Fruit fly (Drosophila melanogaster): ENCODE measurements around the gene Idgf4.

The Idgf4 gene

dm6 chrX:9899535-9900179 is 31.1 kb downstream of the Idgf4 start, which contains the start of gene CG15249 (continued):
- TF ChIP-seq CG11902 (GFP tag; optimal IDR thresholded peaks at IDR 0.05) (no peak), net (GFP tag; optimal IDR thresholded peaks at IDR 0.05) (peak; percentile 19)

dm6 chrX:9897599-9897998 is 33.1 kb downstream of the Idgf4 start:
- TF ChIP-seq CG10631 (GFP tag; optimal IDR thresholded peaks at IDR 0.05) (no peak), CG11762 (GFP tag; optimal IDR thresholded peaks at IDR 0.05; ENCODE audit: insufficient read depth) (no peak), achi (GFP tag; optimal IDR thresholded peaks at IDR 0.05) (no peak), CG9139 (GFP tag; optimal IDR thresholded peaks at IDR 0.05) (no peak), svp (GFP tag) (no peak), lz (GFP tag; optimal IDR thresholded peaks at IDR 0.05) (no peak)

- TF ChIP-seq Sox15 (GFP tag; optimal IDR thresholded peaks at IDR 0.05) = peak; percentile 39
- peak; percentile 48 for TF ChIP-seq OdsH (GFP tag; optimal IDR thresholded peaks at IDR 0.05)
- TF ChIP-seq salr (GFP tag; optimal IDR thresholded peaks at IDR 0.05) = no peak
- TF ChIP-seq CG10631 (GFP tag; optimal IDR thresholded peaks at IDR 0.05) = peak; percentile 12
- peak; percentile 77 for TF ChIP-seq svp (GFP tag)
- TF ChIP-seq Hr4 (GFP tag; optimal IDR thresholded peaks at IDR 0.05) = peak; percentile 42
- peak; percentile 69 for TF ChIP-seq Smox (GFP tag; optimal IDR thresholded peaks at IDR 0.05)
- TF ChIP-seq CG8632 (GFP tag; optimal IDR thresholded peaks at IDR 0.05) = peak; percentile 21
- TF ChIP-seq achi (GFP tag; optimal IDR thresholded peaks at IDR 0.05) = peak; percentile 41
- no peak for TF ChIP-seq spab (GFP tag; optimal IDR thresholded peaks at IDR 0.05)
- TF ChIP-seq CG6163 (GFP tag; IDR thresholded peaks at IDR 0.05) = peak; percentile 65; the same call in 2 of the 3 replicates
- peak; percentile 50 for TF ChIP-seq CG11902 (GFP tag; optimal IDR thresholded peaks at IDR 0.05)
- peak; percentile 72 for TF ChIP-seq lz (GFP tag; optimal IDR thresholded peaks at IDR 0.05)
- peak; percentile 69 for TF ChIP-seq topi (GFP tag; optimal IDR thresholded peaks at IDR 0.05)
- peak; percentile 51 for TF ChIP-seq acj6 (GFP tag; optimal IDR thresholded peaks at IDR 0.05)
- TF ChIP-seq CG10669 (GFP tag; optimal IDR thresholded peaks at IDR 0.05) = no peak
- TF ChIP-seq Lpt (GFP tag; optimal IDR thresholded peaks at IDR 0.05) = no peak
- peak; percentile 59 for TF ChIP-seq pdm3 (GFP tag; optimal IDR thresholded peaks at IDR 0.05)
- TF ChIP-seq Ets96B (tag; optimal IDR thresholded peaks at IDR 0.05) = no peak
- peak; percentile 32 for TF ChIP-seq CG7368 (GFP tag; optimal IDR thresholded peaks at IDR 0.05)
- TF ChIP-seq CG6854 (GFP tag; optimal IDR thresholded peaks at IDR 0.05) = no peak
- TF ChIP-seq CG6792 (GFP tag; optimal IDR thresholded peaks at IDR 0.05) = peak; percentile 60
- TF ChIP-seq esn (GFP tag; optimal IDR thresholded peaks at IDR 0.05) = peak; percentile 71
- peak; percentile 75 for TF ChIP-seq cyc (GFP tag; optimal IDR thresholded peaks at IDR 0.05)
- TF ChIP-seq CG11762 (GFP tag; optimal IDR thresholded peaks at IDR 0.05; ENCODE audit: insufficient read depth) = peak; percentile 14
- TF ChIP-seq fd59A (GFP tag; optimal IDR thresholded peaks at IDR 0.05) = no peak
- TF ChIP-seq CG4318 (GFP tag; optimal IDR thresholded peaks at IDR 0.05) = no peak
- peak; percentile 79 for TF ChIP-seq CG31627 (GFP tag; optimal IDR thresholded peaks at IDR 0.05)
- TF ChIP-seq dsx (GFP tag; optimal IDR thresholded peaks at IDR 0.05; ENCODE audit: poor library complexity, severe bottlenecking) = no peak
- TF ChIP-seq ss (GFP tag; optimal IDR thresholded peaks at IDR 0.05) = no peak
- TF ChIP-seq vri (GFP tag; optimal IDR thresholded peaks at IDR 0.05) = peak; percentile 54
- peak; percentile 40 for TF ChIP-seq Eip75B (GFP tag; optimal IDR thresholded peaks at IDR 0.05)
- no peak for TF ChIP-seq CG11294 (GFP tag; IDR thresholded peaks at IDR 0.05)
- peak; percentile 37 for TF ChIP-seq CG32006 (GFP tag; optimal IDR thresholded peaks at IDR 0.05)
- 0 out of 3 replicates have a peak, but pooled peaks have one; percentile 33 for TF ChIP-seq eg (GFP tag; IDR thresholded peaks at IDR 0.05)
- no peak for TF ChIP-seq CG1621 (tag; optimal IDR thresholded peaks at IDR 0.05)
- no peak for TF ChIP-seq Eip93F (GFP tag; optimal IDR thresholded peaks at IDR 0.05)
- TF ChIP-seq CG8319 (GFP tag; optimal IDR thresholded peaks at IDR 0.05) = peak; percentile 35
- no peak for TF ChIP-seq Hr38 (GFP tag; optimal IDR thresholded peaks at IDR 0.05)
- peak; percentile 65 for TF ChIP-seq Ets21C (GFP tag; optimal IDR thresholded peaks at IDR 0.05)
- TF ChIP-seq fd85E (GFP tag; optimal IDR thresholded peaks at IDR 0.05) = no peak
- TF ChIP-seq Sox14 (GFP tag; optimal IDR thresholded peaks at IDR 0.05) = peak; percentile 53
- TF ChIP-seq CG6808 (GFP tag; optimal IDR thresholded peaks at IDR 0.05) = no peak
- TF ChIP-seq CG16779 (tag; optimal IDR thresholded peaks at IDR 0.05) = no peak
Observed at dm6 chrX:9892834-9893233, 37.9 kb downstream of the Idgf4 start.
